Fruit fly (Drosophila melanogaster) S2 (cell line): ENCODE data around the gene Chrac-14.

Experiments
- CG8478 ChIP-seq: fragments of >200 bp; optimal IDR thresholded peaks from 2 replicates; lab custom pipeline; 2018
- CTCF ChIP-seq, 2 experiments: fragments of >200 bp; optimal IDR thresholded peaks; 2 replicates each; lab custom pipeline; 2018

Chrac-14 gene

dm6 chr2L:8432130-8432529, 5.1 kb upstream of the Chrac-14 start:
- TF ChIP-seq CTCF (optimal IDR thresholded peaks at IDR 0.05; lab: Kevin White, UChicago) (no peak), CG8478 (lab: Kevin White, UChicago) (no peak)

DNA sequence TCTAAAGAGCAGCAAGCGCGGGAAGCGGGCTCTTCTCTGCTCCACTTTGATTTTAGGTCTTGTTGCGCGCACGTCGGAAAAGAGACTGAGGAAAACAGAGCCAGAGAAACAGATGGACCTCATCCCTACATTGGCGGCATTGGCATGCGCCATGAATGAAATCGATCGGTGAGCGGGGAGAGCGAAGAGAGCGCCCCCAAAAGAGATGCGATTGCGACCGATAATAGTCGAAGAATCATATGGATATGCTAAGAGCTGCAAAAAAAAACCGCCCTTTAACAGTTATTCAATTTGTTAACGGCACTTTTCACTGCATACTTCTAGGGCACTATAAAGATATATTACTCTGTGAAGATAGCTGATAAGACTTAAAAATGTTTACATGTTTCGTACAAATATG, 3.7 kb upstream of the Chrac-14 start, which contains the start of gene grk:
Gene grk, minus strand, starts transcription at position 87 of the 400 bp plus-strand sequence.
- no peak for TF ChIP-seq CTCF (optimal IDR thresholded peaks at IDR 0.05; lab: Kevin White, UChicago)
- TF ChIP-seq CG8478 (lab: Kevin White, UChicago), result no peak

- TF ChIP-seq CTCF (optimal IDR thresholded peaks at IDR 0.05; lab: Kevin White, UChicago), result no peak
- no peak for TF ChIP-seq CG8478 (lab: Kevin White, UChicago)
Measured at dm6 chr2L:8438052-8438451, 847 bp downstream of the Chrac-14 start, which contains the start of gene mus201. mus201 (plus strand) TSS chr2L:8438169.

DNA sequence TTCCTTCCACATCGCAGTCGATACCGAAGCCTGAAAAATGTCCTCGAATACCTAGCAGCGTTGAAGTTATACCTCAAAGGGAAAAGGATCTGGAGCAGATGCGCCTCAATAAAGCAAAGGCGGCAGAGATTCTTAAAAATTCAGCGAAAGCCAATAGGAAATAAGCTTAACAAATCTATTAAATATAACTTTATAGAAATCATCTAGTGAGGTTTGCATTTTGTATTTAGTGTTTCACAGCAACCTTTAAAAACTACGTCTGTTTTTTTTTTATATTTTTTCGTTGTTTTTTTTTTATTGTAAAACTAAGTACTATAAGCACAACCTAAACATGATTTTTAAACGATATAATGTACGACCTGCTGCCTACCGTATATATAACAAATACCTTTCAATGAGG, 4.9 kb downstream of the Chrac-14 start, which contains the start of gene CG31897:
Gene CG31897, plus strand, starts transcription at position 301 of the 400 bp plus-strand sequence.
- TF ChIP-seq CTCF (optimal IDR thresholded peaks at IDR 0.05; lab: Kevin White, UChicago) (no peak), CG8478 (lab: Kevin White, UChicago) (no peak)

DNA sequence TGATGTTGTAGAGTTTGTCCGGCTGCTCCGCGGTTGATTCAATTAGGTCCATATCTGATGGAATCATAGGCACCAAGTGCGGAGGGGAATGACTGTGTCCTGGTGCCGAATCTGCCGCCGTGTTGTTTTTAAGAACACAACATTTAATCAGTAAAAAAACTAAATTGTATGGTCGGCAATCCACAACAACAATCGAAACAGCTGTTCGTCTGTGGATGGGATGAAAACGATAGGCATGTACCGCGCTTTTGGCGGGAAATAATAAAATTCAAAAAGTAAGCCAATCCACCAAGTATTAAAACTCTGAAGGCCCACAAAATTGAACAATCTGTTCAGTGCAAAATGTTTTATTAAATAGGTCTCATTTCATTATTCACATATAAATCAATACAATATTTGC, 12.2 kb downstream of the Chrac-14 start, which contains the start of gene Aasdh:
Gene Aasdh, minus strand, starts transcription at position 219 of the 400 bp plus-strand sequence.
- TF ChIP-seq CTCF (optimal IDR thresholded peaks at IDR 0.05; lab: Kevin White, UChicago) (no peak), CG8478 (lab: Kevin White, UChicago) (no peak)

dm6 chr2L:8451497-8451896, 14.3 kb downstream of the Chrac-14 start:
- TF ChIP-seq CG8478 (lab: Kevin White, UChicago) (no peak), CTCF (optimal IDR thresholded peaks at IDR 0.05; lab: Kevin White, UChicago) (no peak)

- no peak for TF ChIP-seq CTCF (optimal IDR thresholded peaks at IDR 0.05; lab: Kevin White, UChicago)
- no peak for TF ChIP-seq CG8478 (lab: Kevin White, UChicago)
Measured at dm6 chr2L:8461782-8462453, 24.7 kb downstream of the Chrac-14 start.

DNA sequence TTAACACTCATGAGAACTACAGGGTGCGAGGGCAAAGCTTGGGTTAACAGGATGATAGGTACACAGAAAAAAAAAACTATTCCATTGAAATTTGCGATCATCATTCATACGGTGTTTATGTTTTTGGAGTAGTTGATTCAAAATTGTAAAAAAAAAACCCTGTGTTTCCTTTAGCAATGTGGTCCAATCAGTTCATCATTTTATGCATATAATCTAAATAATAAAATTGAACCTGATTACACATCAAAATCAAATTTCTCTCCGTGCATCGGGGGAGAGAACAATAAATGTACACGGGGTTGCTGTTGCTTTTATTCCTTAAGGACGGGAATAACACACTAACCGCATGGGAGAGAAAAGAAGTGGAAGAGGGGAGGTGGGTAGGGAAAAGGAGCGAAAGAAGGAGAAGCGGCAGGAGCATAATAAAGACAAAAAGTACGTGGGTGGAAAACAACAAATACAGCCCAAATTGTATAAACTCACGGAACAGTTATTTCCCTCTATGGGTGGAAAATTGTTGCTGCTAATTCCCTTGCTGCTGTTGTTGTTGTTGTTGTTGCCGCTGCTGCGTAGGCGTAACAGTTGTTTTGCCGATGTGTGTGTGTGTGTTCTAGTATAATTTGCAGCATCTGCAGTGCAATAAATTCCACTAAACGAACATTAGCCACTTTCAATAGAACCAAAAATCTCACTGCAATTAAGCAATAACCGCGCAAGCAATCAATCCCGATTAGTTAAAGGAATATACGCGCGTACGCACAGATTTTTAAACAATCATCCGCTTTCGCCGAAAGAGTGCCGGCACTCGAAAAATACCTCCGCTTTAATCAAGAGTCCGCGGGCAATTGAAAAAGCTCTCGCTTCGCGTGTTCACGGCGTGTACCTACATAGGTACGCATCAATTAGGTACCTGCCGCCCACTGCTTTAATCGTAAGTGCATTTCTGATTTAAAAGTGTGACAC, 26.2 kb downstream of the Chrac-14 start, which contains the start of gene Agpat2:
Gene Agpat2, minus strand, starts transcription at position 851 of the 963 bp plus-strand sequence.
- TF ChIP-seq CTCF (optimal IDR thresholded peaks at IDR 0.05; lab: Kevin White, UChicago), result no peak
- no peak for TF ChIP-seq CG8478 (lab: Kevin White, UChicago)

dm6 chr2L:8464107-8464582, 26.9 kb downstream of the Chrac-14 start, which contains the start of gene prg:
prg (plus strand) TSS chr2L:8464488.
- TF ChIP-seq CTCF (optimal IDR thresholded peaks at IDR 0.05; lab: Kevin White, UChicago) (no peak), CG8478 (lab: Kevin White, UChicago) (no peak)

dm6 chr2L:8466643-8467042, 29.4 kb downstream of the Chrac-14 start, which contains the start of gene dachs:
dachs (plus strand) TSS chr2L:8466817.
- TF ChIP-seq CG8478 (lab: Kevin White, UChicago) (no peak), CTCF (optimal IDR thresholded peaks at IDR 0.05; lab: Kevin White, UChicago) (no peak)

DNA sequence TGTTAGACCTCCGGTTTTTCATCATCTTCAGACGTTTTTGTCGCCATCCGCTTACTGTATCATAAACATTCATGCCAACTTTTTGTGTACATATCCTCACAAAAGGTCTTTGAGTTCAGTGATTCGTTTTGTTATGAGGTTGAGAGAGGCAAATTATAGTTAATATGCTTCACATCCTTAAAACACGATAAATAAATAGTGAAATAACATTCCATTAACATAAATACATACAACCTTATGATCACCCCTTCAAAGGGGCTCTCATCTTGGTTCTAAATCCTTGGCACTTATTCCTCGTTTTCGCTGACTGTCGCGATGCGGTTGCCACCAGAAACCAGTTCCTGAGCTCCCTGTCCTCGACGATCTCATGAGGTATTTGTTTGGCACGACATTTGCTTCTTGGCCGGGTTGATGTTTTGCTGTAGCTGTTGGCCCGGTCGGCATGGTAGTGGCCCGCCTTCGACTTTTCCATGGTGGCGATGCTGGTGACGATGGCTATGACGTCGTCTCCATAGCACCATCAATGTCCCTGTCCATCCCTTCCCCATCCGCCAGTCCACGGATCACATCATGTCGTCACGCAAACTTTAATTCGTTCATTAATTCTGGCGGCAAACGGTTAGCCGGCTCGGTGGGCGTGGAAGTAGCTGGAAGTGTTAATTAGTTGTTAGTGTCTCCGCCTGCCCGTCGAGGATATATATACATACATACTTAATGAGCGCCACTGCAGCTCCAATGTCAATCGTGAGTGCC, 31.9 kb downstream of the Chrac-14 start:
- TF ChIP-seq CG8478 (lab: Kevin White, UChicago) (no peak), CTCF (optimal IDR thresholded peaks at IDR 0.05; lab: Kevin White, UChicago) (no peak)

- no peak for TF ChIP-seq CTCF (optimal IDR thresholded peaks at IDR 0.05; lab: Kevin White, UChicago)
- TF ChIP-seq CG8478 (lab: Kevin White, UChicago), result no peak
Measured at dm6 chr2L:8471667-8472066, 34.5 kb downstream of the Chrac-14 start.

DNA sequence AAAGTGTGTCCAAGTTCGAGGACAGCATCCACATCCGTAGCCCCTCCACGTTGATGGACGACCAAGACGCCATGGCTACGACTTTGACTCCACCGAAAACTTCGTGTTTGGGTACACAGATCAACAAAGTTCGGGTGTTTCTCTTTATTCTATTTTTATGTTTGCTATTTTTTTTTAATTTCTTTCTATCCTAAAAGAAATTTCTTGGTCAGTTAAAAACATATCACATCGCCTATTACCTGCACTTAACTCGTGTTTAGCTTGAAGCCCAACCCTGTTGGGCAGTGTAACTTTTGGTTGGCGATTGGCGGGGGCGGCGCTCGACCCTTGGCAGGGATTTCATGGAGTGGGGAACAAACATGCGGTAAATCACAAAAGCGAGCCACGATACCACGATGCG, 36.2 kb downstream of the Chrac-14 start:
- TF ChIP-seq CTCF (optimal IDR thresholded peaks at IDR 0.05; lab: Kevin White, UChicago) (no peak), CG8478 (lab: Kevin White, UChicago) (no peak)

DNA sequence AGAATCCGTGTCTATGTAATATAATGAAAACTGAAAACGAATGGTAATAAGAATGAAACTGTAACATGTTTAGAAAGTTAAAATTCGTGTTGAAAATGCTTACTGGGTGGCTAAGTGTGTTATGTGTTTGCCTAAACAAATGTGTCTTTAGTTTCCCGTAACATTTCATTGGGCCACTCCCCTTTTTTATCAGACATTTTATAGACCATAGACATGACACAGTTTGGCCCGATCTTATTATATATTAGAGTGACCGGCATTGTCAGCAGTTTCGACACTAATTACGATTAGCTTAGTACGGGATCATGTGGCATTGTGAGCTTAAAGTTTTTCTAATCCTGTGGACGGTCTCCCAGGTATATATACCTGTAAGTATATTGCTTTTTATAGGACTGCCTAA, 39.8 kb downstream of the Chrac-14 start, which contains the start of gene CheA29a:
Gene CheA29a, plus strand, starts transcription at position 301 of the 400 bp plus-strand sequence.
- TF ChIP-seq CTCF (optimal IDR thresholded peaks at IDR 0.05; lab: Kevin White, UChicago) (no peak), CG8478 (lab: Kevin White, UChicago) (no peak)
